Worm (Caenorhabditis elegans) whole organism, L4 larva: ENCODE results near the gene srh-100.

Source experiments
- lsy-2 ChIP-seq, 2 experiments: fragments of 150-350 bp in 1 of 2; sonication (generic microtip) in 1 of 2; optimal IDR thresholded peaks; 2 replicates each; lab custom pipeline; 2014 to 2017; ENCODE audit warnings: missing biosample characterization in 2 of 2, missing genetic modification characterization in 2 of 2
- skn-1 ChIP-seq: fragments of 150-350 bp; optimal IDR thresholded peaks from 2 replicates; lab custom pipeline; 2014; ENCODE audit warnings: missing biosample characterization, missing genetic modification characterization

DNA sequence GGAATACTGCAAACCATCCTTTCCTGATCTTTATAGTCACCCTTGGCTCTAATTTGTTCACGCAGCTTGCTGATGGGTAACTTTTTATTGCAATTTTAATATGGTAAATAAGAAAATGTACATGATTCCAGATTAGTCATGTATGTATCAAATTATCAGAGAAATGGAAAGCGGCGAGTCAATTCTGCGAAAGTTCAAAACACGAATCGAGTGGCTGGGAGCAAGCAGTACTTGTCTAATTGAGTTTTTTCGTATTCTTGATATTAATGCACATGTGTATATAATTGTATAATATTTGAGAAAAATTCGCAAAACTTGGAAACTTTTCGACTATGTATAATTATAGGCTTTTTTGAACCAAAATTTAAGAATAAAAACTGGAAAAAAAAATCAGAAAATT, 44.5 kb upstream of the srh-100 start, which contains the start of gene T24E12.12:
- TF ChIP-seq lsy-2 (tag; optimal IDR thresholded peaks at IDR 0.05; lab: Kevin White, UChicago) (no peak), skn-1 (no peak)
